Worm (Caenorhabditis elegans): ENCODE results near the gene rab-33.
A peak's percentile ranks its signal among the peaks of the same experiment; 100 is the strongest.

rab-33 gene

ce11 chrIII:10505182-10505581 lies 1.5 kb upstream of the rab-33 start, which contains the start of the genes taf-11.3 and urm-1:
taf-11.3 (minus strand) TSS chrIII:10505250.
urm-1 (plus strand) TSS chrIII:10505480.
- TF ChIP-seq F57C9.4 (tag; optimal IDR thresholded peaks at IDR 0.05) (no peak), K11D2.4 (GFP tag; IDR thresholded peaks at IDR 0.05) (no peak), snpc-1.1 (tag; optimal IDR thresholded peaks at IDR 0.05; ENCODE audit: insufficient read depth) (peak; percentile 49), ZK185.1 (tag; optimal IDR thresholded peaks at IDR 0.05; ENCODE audit: poor library complexity, severe bottlenecking) (peak; percentile 30), bed-2 (GFP tag; IDR thresholded peaks at IDR 0.05) (no peak), F37B4.10 (GFP tag; IDR thresholded peaks at IDR 0.05) (no peak), F22D6.2 (tag; optimal IDR thresholded peaks at IDR 0.05) (no peak), mel-28 (tag; optimal IDR thresholded peaks at IDR 0.05; ENCODE audit: borderline replicate concordance) (no peak), mes-4 (tag; optimal IDR thresholded peaks at IDR 0.05) (no peak), B0035.1 (tag; optimal IDR thresholded peaks at IDR 0.05) (no peak), ceh-79 (tag; optimal IDR thresholded peaks at IDR 0.05) (no peak), hlh-26 (GFP tag; conservative IDR thresholded peaks at IDR 0.05) (no peak), hmg-20 (GFP tag; IDR thresholded peaks at IDR 0.05) (no peak), athp-1 (tag; optimal IDR thresholded peaks at IDR 0.05) (no peak), snpc-4 (GFP tag; optimal IDR thresholded peaks at IDR 0.05) (no peak), snpc-4 (tag; optimal IDR thresholded peaks at IDR 0.05) (peak in 2 of 4 experiments; percentile 11 to 69), lin-26 (GFP tag; IDR thresholded peaks at IDR 0.05) (no peak), K12H6.12 (tag; optimal IDR thresholded peaks at IDR 0.05) (no peak), B0261.1 (tag; optimal IDR thresholded peaks at IDR 0.05) (no peak), C06A6.2 (GFP tag; conservative IDR thresholded peaks at IDR 0.05) (no peak), ceh-27 (GFP tag; optimal IDR thresholded peaks at IDR 0.05) (no peak), ztf-25 (GFP tag; IDR thresholded peaks at IDR 0.05) (no peak), F23B12.7 (tag; optimal IDR thresholded peaks at IDR 0.05; ENCODE audit: insufficient read depth) (peak; percentile 16), F33H1.4 (GFP tag; IDR thresholded peaks at IDR 0.05) (peak; percentile 55; the same call in 1 of the 2 replicates), egl-18 (GFP tag; IDR thresholded peaks at IDR 0.05) (no peak), die-1 (tag; optimal IDR thresholded peaks at IDR 0.05) (no peak), madf-10 (tag; optimal IDR thresholded peaks at IDR 0.05) (no peak), gei-17 (GFP tag; optimal IDR thresholded peaks at IDR 0.05) (no peak), hlh-12 (tag; optimal IDR thresholded peaks at IDR 0.05) (no peak), F39B2.1 (GFP tag; IDR thresholded peaks at IDR 0.05) (no peak), chd-7 (tag; optimal IDR thresholded peaks at IDR 0.05) (no peak), attf-3 (GFP tag; conservative IDR thresholded peaks at IDR 0.05) (no peak), lir-1 (GFP tag; conservative IDR thresholded peaks at IDR 0.05) (no peak), unc-130 (GFP tag; optimal IDR thresholded peaks at IDR 0.05) (no peak), nhr-27 (tag; optimal IDR thresholded peaks at IDR 0.05) (no peak), Y79H2A.3 (GFP tag; conservative IDR thresholded peaks at IDR 0.05) (no peak), zim-3 (tag; optimal IDR thresholded peaks at IDR 0.05) (no peak), atf-7 (tag; optimal IDR thresholded peaks at IDR 0.05) (no peak), nhr-179 (tag; optimal IDR thresholded peaks at IDR 0.05) (no peak), ceh-58 (GFP tag; IDR thresholded peaks at IDR 0.05) (no peak), hsf-1 (GFP tag; IDR thresholded peaks at IDR 0.05) (no peak), dpl-1 (GFP tag; optimal IDR thresholded peaks at IDR 0.05) (peak; percentile 60), snpc-1.3 (tag; optimal IDR thresholded peaks at IDR 0.05; ENCODE audit: insufficient read depth) (peak; percentile 15), attf-5 (GFP tag; optimal IDR thresholded peaks at IDR 0.05) (peak; percentile 55), T07F8.4 (tag; optimal IDR thresholded peaks at IDR 0.05) (no peak), aptf-3 (GFP tag; IDR thresholded peaks at IDR 0.05) (no peak), D2030.7 (GFP tag; IDR thresholded peaks at IDR 0.05) (no peak; the same call in 1 of the 2 replicates), F52B5.7 (tag; optimal IDR thresholded peaks at IDR 0.05) (no peak), sptf-2 (GFP tag; optimal IDR thresholded peaks at IDR 0.05) (no peak), egl-44 (GFP tag; IDR thresholded peaks at IDR 0.05) (no peak)
